Worm (Caenorhabditis elegans) whole organism, L4 larva: Measurements from ENCODE around the gene F37C12.14.
A peak's percentile ranks its signal among the peaks of the same experiment; 100 is the strongest.

Experiments
- F10B5.3 ChIP-seq: sonication (generic microtip); optimal IDR thresholded peaks from 2 replicates; lab custom pipeline; 2016; ENCODE audit warnings: mild to moderate bottlenecking, missing genetic modification characterization, missing compliant biosample characterization
- F44E2.7 ChIP-seq: fragments of 200-800 bp; sonication (Bioruptor generic); IDR thresholded peaks from 2 replicates; pipeline ENCODE4 v2.1.2; 2022; ENCODE audit warnings: missing genetic modification characterization, missing compliant biosample characterization
- T20F7.1 ChIP-seq: fragments of 200-800 bp; sonication (Bioruptor generic); optimal IDR thresholded peaks from 2 replicates; lab custom pipeline; 2018; ENCODE audit warnings: mild to moderate bottlenecking, missing genetic modification characterization, missing compliant biosample characterization
- aha-1 ChIP-seq: fragments of 150-350 bp; peaks from one replicate; lab custom pipeline; 2014; ENCODE audit warnings: missing biosample characterization, missing genetic modification characterization
- aly-2 ChIP-seq: sonication (generic microtip); optimal IDR thresholded peaks from 2 replicates; lab custom pipeline; 2018; ENCODE audit warnings: missing biosample characterization, missing genetic modification characterization
- arid-1 ChIP-seq: fragments of 200-800 bp; sonication (Bioruptor generic); conservative IDR thresholded peaks from 2 replicates; pipeline ENCODE4 v1.3.6; 2022; ENCODE audit warnings: missing genetic modification reagents, missing genetic modification characterization, missing compliant biosample characterization
- ces-1 ChIP-seq: fragments of 150-350 bp; sonication (generic microtip); optimal IDR thresholded peaks from 4 replicates; lab custom pipeline; 2014; ENCODE audit warnings: missing biosample characterization, missing genetic modification reagents, missing genetic modification characterization
- cey-2 ChIP-seq: sonication (generic microtip); optimal IDR thresholded peaks from 3 replicates; lab custom pipeline; 2017; ENCODE audit warnings: missing genetic modification characterization, mild to moderate bottlenecking, missing compliant biosample characterization, antibody characterized with exemption, borderline replicate concordance; ENCODE audit not compliant: insufficient read depth
- daf-16 ChIP-seq, 3 experiments: sonication (generic microtip); optimal IDR thresholded peaks; 2 replicates each; lab custom pipeline; 2016 to 2017; ENCODE audit warnings: missing genetic modification characterization in 3 of 3, missing genetic modification reagents in 3 of 3, mild to moderate bottlenecking in 2 of 3, missing compliant biosample characterization in 2 of 3, missing biosample characterization in 1 of 3, moderate library complexity in 1 of 3
- daf-19 ChIP-seq: fragments of 200-800 bp; sonication (Bioruptor generic); conservative IDR thresholded peaks from 2 replicates; pipeline ENCODE4 v1.3.6; 2022; ENCODE audit warnings: missing genetic modification characterization, missing compliant biosample characterization
- dmd-6 ChIP-seq: fragments of 200-800 bp; sonication (Bioruptor generic); IDR thresholded peaks from 2 replicates; pipeline ENCODE4 v1.3.6; 2022; ENCODE audit warnings: missing genetic modification reagents, missing genetic modification characterization, missing compliant biosample characterization
- dmd-8 ChIP-seq: fragments of 200-800 bp; sonication (Bioruptor generic); IDR thresholded peaks from 2 replicates; pipeline ENCODE4 v1.3.6; 2022; ENCODE audit warnings: missing genetic modification characterization, missing compliant biosample characterization
- dpl-1 ChIP-seq: fragments of 150-350 bp; optimal IDR thresholded peaks from 2 replicates; lab custom pipeline; 2014; ENCODE audit warnings: missing biosample characterization, missing genetic modification reagents, missing genetic modification characterization
- duxl-1 ChIP-seq: sonication (generic microtip); optimal IDR thresholded peaks from 2 replicates; lab custom pipeline; 2016; ENCODE audit warnings: mild to moderate bottlenecking, missing genetic modification characterization, moderate library complexity, missing compliant biosample characterization; ENCODE audit not compliant: poor library complexity
- dve-1 ChIP-seq: sonication (generic microtip); optimal IDR thresholded peaks from 2 replicates; lab custom pipeline; 2017; ENCODE audit warnings: antibody characterized with exemption, mild to moderate bottlenecking, missing genetic modification characterization, missing compliant biosample characterization; ENCODE audit not compliant: insufficient read depth
- hlh-11 ChIP-seq: fragments of 200-800 bp; sonication (Bioruptor generic); optimal IDR thresholded peaks from 2 replicates; lab custom pipeline; 2018; ENCODE audit warnings: mild to moderate bottlenecking, missing genetic modification characterization, missing compliant biosample characterization
- hlh-30 ChIP-seq: sonication (generic microtip); optimal IDR thresholded peaks from 2 replicates; lab custom pipeline; 2017; ENCODE audit warnings: antibody characterized with exemption, mild to moderate bottlenecking, missing genetic modification characterization, missing compliant biosample characterization; ENCODE audit not compliant: insufficient read depth
- lin-29 ChIP-seq: fragments of 200-800 bp; sonication (Bioruptor generic); IDR thresholded peaks from 2 replicates; pipeline ENCODE4 v1.3.6; 2022; ENCODE audit warnings: missing genetic modification reagents, missing genetic modification characterization, missing compliant biosample characterization
- lin-38 ChIP-seq: fragments of 200-800 bp; sonication (Bioruptor generic); IDR thresholded peaks from 2 replicates; pipeline ENCODE4 v1.3.6; 2022; ENCODE audit warnings: missing genetic modification reagents, missing genetic modification characterization, missing compliant biosample characterization
- lin-39 ChIP-seq: fragments of 150-350 bp; optimal IDR thresholded peaks from 2 replicates; lab custom pipeline; 2014; ENCODE audit warnings: missing biosample characterization, missing genetic modification reagents, missing genetic modification characterization
- lsy-2 ChIP-seq, 2 experiments: fragments of 150-350 bp in 1 of 2; sonication (generic microtip) in 1 of 2; optimal IDR thresholded peaks; 2 replicates each; lab custom pipeline; 2014 to 2017; ENCODE audit warnings: missing biosample characterization in 2 of 2, missing genetic modification characterization in 2 of 2
- mdl-1 ChIP-seq, 2 experiments: fragments of 150-350 bp in 1 of 2; sonication (generic microtip) in 1 of 2; optimal IDR thresholded peaks; 2 replicates each; lab custom pipeline; 2014 to 2017; ENCODE audit warnings: missing biosample characterization in 2 of 2, missing genetic modification characterization in 2 of 2
- mep-1 ChIP-seq: fragments of 150-350 bp; sonication (generic microtip); optimal IDR thresholded peaks from 3 replicates; lab custom pipeline; 2014; ENCODE audit warnings: missing biosample characterization, missing genetic modification characterization
- mes-2 ChIP-seq: sonication (generic microtip); optimal IDR thresholded peaks from 2 replicates; lab custom pipeline; 2016; ENCODE audit warnings: missing genotype, mild to moderate bottlenecking, missing genetic modification characterization, missing compliant biosample characterization; ENCODE audit not compliant: poor library complexity, severe bottlenecking
- mxl-3 ChIP-seq: fragments of 200-800 bp; sonication (Bioruptor generic); optimal IDR thresholded peaks from 2 replicates; lab custom pipeline; 2018; ENCODE audit warnings: mild to moderate bottlenecking, missing genetic modification characterization, missing compliant biosample characterization
- nhr-11 ChIP-seq: fragments of 150-350 bp; optimal IDR thresholded peaks from 2 replicates; lab custom pipeline; 2014; ENCODE audit warnings: missing biosample characterization, missing genetic modification characterization
- nhr-28 ChIP-seq: fragments of 150-350 bp; optimal IDR thresholded peaks from 2 replicates; lab custom pipeline; 2014; ENCODE audit warnings: missing biosample characterization, missing genetic modification characterization
- nhr-42 ChIP-seq: fragments of 200-800 bp; sonication (Bioruptor generic); IDR thresholded peaks from 2 replicates; pipeline ENCODE4 v1.3.6; 2022; ENCODE audit warnings: missing genetic modification characterization, missing compliant biosample characterization
- nhr-76 ChIP-seq: fragments of 150-350 bp; optimal IDR thresholded peaks from 2 replicates; lab custom pipeline; 2014; ENCODE audit warnings: missing biosample characterization, missing genetic modification characterization
- nhr-77 ChIP-seq: fragments of 150-350 bp; optimal IDR thresholded peaks from 2 replicates; lab custom pipeline; 2014; ENCODE audit warnings: missing biosample characterization, missing genetic modification characterization
- pha-4 ChIP-seq, 2 experiments: fragments of 150-350 bp in 1 of 2; fragments of 200-800 bp in 1 of 2; sonication (Bioruptor generic) in 1 of 2; IDR thresholded peaks in 1 of 2; optimal IDR thresholded peaks in 1 of 2; 2 replicates each; pipeline versions ENCODE4 v1.3.6 to Lab custom; 2014 to 2022; ENCODE audit warnings: missing genetic modification characterization in 2 of 2, missing genetic modification reagents in 2 of 2, missing biosample characterization in 1 of 2, missing compliant biosample characterization in 1 of 2
- php-3 ChIP-seq: fragments of 200-800 bp; sonication (Bioruptor generic); IDR thresholded peaks from 2 replicates; pipeline ENCODE4 v1.3.6; 2022; ENCODE audit warnings: missing genetic modification reagents, missing genetic modification characterization, missing compliant biosample characterization
- rbr-2 ChIP-seq: sonication (generic microtip); optimal IDR thresholded peaks from 2 replicates; lab custom pipeline; 2016; ENCODE audit warnings: missing genotype, missing genetic modification characterization, missing compliant biosample characterization
- snpc-1.2 ChIP-seq: fragments of 200-800 bp; sonication (Bioruptor generic); IDR thresholded peaks from 2 replicates; pipeline ENCODE4 v1.3.6; 2022; ENCODE audit warnings: missing genetic modification reagents, missing genetic modification characterization, missing compliant biosample characterization
- spr-3 ChIP-seq: fragments of 200-800 bp; sonication (Bioruptor generic); optimal IDR thresholded peaks from 2 replicates; lab custom pipeline; 2018; ENCODE audit warnings: mild to moderate bottlenecking, missing genetic modification characterization, missing compliant biosample characterization
- tag-97 ChIP-seq: fragments of 200-800 bp; sonication (Bioruptor generic); IDR thresholded peaks from 2 replicates; pipeline ENCODE4 v1.3.6; 2022; ENCODE audit warnings: missing genetic modification characterization, missing compliant biosample characterization
- zfp-2 ChIP-seq: sonication (generic microtip); optimal IDR thresholded peaks from 2 replicates; lab custom pipeline; 2016; ENCODE audit warnings: mild to moderate bottlenecking, missing genetic modification characterization, missing compliant biosample characterization

Gene F37C12.14

ce11 chrIII:7185473-7185872, at the start of gene F37C12.14:
F37C12.14 (minus strand) TSS chrIII:7185573.
- TF ChIP-seq cey-2 (tag; lab: Kevin White, UChicago): no peak
- no peak for TF ChIP-seq php-3 (GFP tag; lab: Robert Waterston, UW)
- no peak for TF ChIP-seq spr-3 (GFP tag; lab: Kevin White, UChicago)
- no peak for TF ChIP-seq zfp-2 (tag; lab: Kevin White, UChicago)
- no peak for TF ChIP-seq nhr-42 (GFP tag; lab: Robert Waterston, UW)
- TF ChIP-seq mes-2: no peak
- no peak for TF ChIP-seq lin-29 (GFP tag; lab: Robert Waterston, UW)
- no peak for TF ChIP-seq dve-1 (tag; lab: Kevin White, UChicago)
- TF ChIP-seq ces-1 (GFP tag; lab: Kevin White, UChicago): no peak
- no peak for TF ChIP-seq nhr-11 (tag; lab: Kevin White, UChicago)
- TF ChIP-seq nhr-76: no peak
- no peak for TF ChIP-seq nhr-28 (tag; lab: Kevin White, UChicago)
- TF ChIP-seq F10B5.3 (tag; lab: Kevin White, UChicago): no peak

ce11 chrIII:7234148-7234547, 48.8 kb upstream of the F37C12.14 start, which contains the start of gene ndus-8:
ndus-8 (minus strand) TSS chrIII:7234202.
- TF ChIP-seq mes-2 (peak; percentile 82), daf-16 (GFP tag; optimal IDR thresholded peaks at IDR 0.05; lab: Kevin White, UChicago) (no peak), daf-16 (tag; optimal IDR thresholded peaks at IDR 0.05; lab: Kevin White, UChicago) (peak; percentile 40), pha-4 (GFP tag; IDR thresholded peaks at IDR 0.05; lab: Robert Waterston, UW) (no peak), pha-4 (tag; optimal IDR thresholded peaks at IDR 0.05; lab: Kevin White, UChicago) (peak; percentile 43), dmd-8 (GFP tag; lab: Robert Waterston, UW) (no peak), hlh-11 (tag; lab: Kevin White, UChicago) (peak; percentile 39), snpc-1.2 (GFP tag; lab: Robert Waterston, UW) (no peak), duxl-1 (tag; lab: Kevin White, UChicago) (peak; percentile 18), lin-38 (GFP tag; lab: Robert Waterston, UW) (peak; percentile 60), mep-1 (tag; lab: Kevin White, UChicago) (peak; percentile 62), aha-1 (tag; lab: Kevin White, UChicago) (peak; percentile 51), dpl-1 (GFP tag; lab: Kevin White, UChicago) (peak; percentile 78), rbr-2 (tag; lab: Kevin White, UChicago) (peak; percentile 44), php-3 (GFP tag; lab: Robert Waterston, UW) (no peak), mxl-3 (GFP tag; lab: Kevin White, UChicago) (no peak), lsy-2 (tag; optimal IDR thresholded peaks at IDR 0.05; lab: Kevin White, UChicago) (peak in 1 of 2 experiments; percentile 89), T20F7.1 (GFP tag; lab: Kevin White, UChicago) (no peak), arid-1 (0 out of 2 replicates have a peak, but pooled peaks have one; percentile 19), tag-97 (GFP tag; lab: Robert Waterston, UW) (no peak), nhr-28 (tag; lab: Kevin White, UChicago) (no peak), dve-1 (tag; lab: Kevin White, UChicago) (peak; percentile 62), nhr-77 (tag; lab: Kevin White, UChicago) (peak; percentile 5), mdl-1 (tag; optimal IDR thresholded peaks at IDR 0.05; lab: Kevin White, UChicago) (no peak), hlh-30 (peak; percentile 35), dmd-6 (GFP tag; lab: Robert Waterston, UW) (no peak)

ce11 chrIII:7232782-7233181, 47.4 kb upstream of the F37C12.14 start, which contains the start of gene adr-2:
adr-2 (minus strand) TSS chrIII:7232882.
- no peak for TF ChIP-seq dve-1 (tag; lab: Kevin White, UChicago)
- no peak for TF ChIP-seq dmd-6 (GFP tag; lab: Robert Waterston, UW)
- no peak for TF ChIP-seq aly-2 (tag; lab: Kevin White, UChicago)
- no peak for TF ChIP-seq lin-39
- TF ChIP-seq F44E2.7 (GFP tag; lab: Robert Waterston, UW): no peak
- no peak for TF ChIP-seq daf-19 (GFP tag; lab: Robert Waterston, UW)
